Worm (Caenorhabditis elegans): ENCODE data around the gene lir-2.

lir-2 gene

ce11 chrII:7631171-7631570 is 35.9 kb upstream of the lir-2 start (continued):
- peak; percentile 15 for TF ChIP-seq nhr-77 (tag; optimal IDR thresholded peaks at IDR 0.05)
- no peak for TF ChIP-seq tbx-2 (tag; optimal IDR thresholded peaks at IDR 0.05)
- TF ChIP-seq ceh-16 (tag; optimal IDR thresholded peaks at IDR 0.05), result no peak
- no peak for TF ChIP-seq nfya-1 (tag; optimal IDR thresholded peaks at IDR 0.05; ENCODE audit: insufficient read depth)
- TF ChIP-seq daf-12 (tag; optimal IDR thresholded peaks at IDR 0.05), result no peak
- TF ChIP-seq R02D3.7 (tag; optimal IDR thresholded peaks at IDR 0.05), result peak; percentile 11
- no peak for TF ChIP-seq nhr-11 (tag; optimal IDR thresholded peaks at IDR 0.05)
- no peak for TF ChIP-seq fkh-10 (GFP tag; optimal IDR thresholded peaks at IDR 0.05)

- TF ChIP-seq nfya-1 (tag; optimal IDR thresholded peaks at IDR 0.05; ENCODE audit: insufficient read depth) (peak; percentile 8), ztf-4 (tag; optimal IDR thresholded peaks at IDR 0.05) (no peak), lin-15B (tag; optimal IDR thresholded peaks at IDR 0.05) (no peak), mml-1 (tag; optimal IDR thresholded peaks at IDR 0.05) (no peak), elt-1 (tag; optimal IDR thresholded peaks at IDR 0.05) (no peak), aly-2 (tag; optimal IDR thresholded peaks at IDR 0.05) (no peak), unc-62 (GFP tag; optimal IDR thresholded peaks at IDR 0.05) (no peak), fkh-10 (GFP tag; optimal IDR thresholded peaks at IDR 0.05) (peak; percentile 79), eor-1 (tag; optimal IDR thresholded peaks at IDR 0.05) (no peak), nhr-43 (tag; optimal IDR thresholded peaks at IDR 0.05; ENCODE audit: poor library complexity, severe bottlenecking) (peak; percentile 19)
Observed at ce11 chrII:7631677-7632210, 35.3 kb upstream of the lir-2 start.

ce11 chrII:7635296-7635695 is 31.8 kb upstream of the lir-2 start:
- no peak for TF ChIP-seq elt-2 (tag; optimal IDR thresholded peaks at IDR 0.05)
- peak; percentile 22 for TF ChIP-seq pha-4 (tag; optimal IDR thresholded peaks at IDR 0.05)

ce11 chrII:7636941-7637340 is 30.1 kb upstream of the lir-2 start:
- TF ChIP-seq nfya-1 (tag; optimal IDR thresholded peaks at IDR 0.05; ENCODE audit: insufficient read depth) (peak; percentile 6), zag-1 (tag; optimal IDR thresholded peaks at IDR 0.05) (no peak)

- TF ChIP-seq elt-2 (tag; optimal IDR thresholded peaks at IDR 0.05), result peak; percentile 75
- no peak for TF ChIP-seq snpc-4 (tag; optimal IDR thresholded peaks at IDR 0.05)
- TF ChIP-seq pqm-1 (tag; optimal IDR thresholded peaks at IDR 0.05), result peak; percentile 3
Observed at ce11 chrII:7639036-7639435, 28.0 kb upstream of the lir-2 start.

ce11 chrII:7640161-7640841 is 26.8 kb upstream of the lir-2 start:
- peak; percentile 69 for TF ChIP-seq lin-39 (tag; optimal IDR thresholded peaks at IDR 0.05)
- peak; percentile 47 for TF ChIP-seq nfya-1 (tag; optimal IDR thresholded peaks at IDR 0.05; ENCODE audit: insufficient read depth)
- no peak for TF ChIP-seq nhr-28 (tag; optimal IDR thresholded peaks at IDR 0.05)
- peak; percentile 4 for TF ChIP-seq nhr-11 (tag; optimal IDR thresholded peaks at IDR 0.05)
- TF ChIP-seq egl-5 (tag; optimal IDR thresholded peaks at IDR 0.05), result peak; percentile 21

- no peak for TF ChIP-seq nhr-28 (tag; optimal IDR thresholded peaks at IDR 0.05)
- no peak for TF ChIP-seq ZK546.5 (tag; optimal IDR thresholded peaks at IDR 0.05)
- TF ChIP-seq egl-5 (tag; optimal IDR thresholded peaks at IDR 0.05), result peak; percentile 67
- no peak for TF ChIP-seq lsy-12 (tag; optimal IDR thresholded peaks at IDR 0.05)
- peak; percentile 73 for TF ChIP-seq fkh-10 (GFP tag; optimal IDR thresholded peaks at IDR 0.05)
- TF ChIP-seq tbx-2 (tag; optimal IDR thresholded peaks at IDR 0.05), result peak; percentile 9
- TF ChIP-seq elt-2 (tag; optimal IDR thresholded peaks at IDR 0.05), result no peak
- peak; percentile 62 for TF ChIP-seq mdl-1 (tag; optimal IDR thresholded peaks at IDR 0.05)
- TF ChIP-seq mml-1 (tag; optimal IDR thresholded peaks at IDR 0.05), result no peak
- no peak for TF ChIP-seq nhr-237 (tag; optimal IDR thresholded peaks at IDR 0.05)
- no peak for TF ChIP-seq pqm-1 (tag; optimal IDR thresholded peaks at IDR 0.05)
- TF ChIP-seq eor-1 (tag; optimal IDR thresholded peaks at IDR 0.05), result no peak
- TF ChIP-seq daf-12 (tag; optimal IDR thresholded peaks at IDR 0.05), result no peak
- TF ChIP-seq snpc-4 (tag; optimal IDR thresholded peaks at IDR 0.05), result peak; percentile 38
- no peak for TF ChIP-seq elt-1 (tag; optimal IDR thresholded peaks at IDR 0.05)
- TF ChIP-seq nhr-67 (tag; optimal IDR thresholded peaks at IDR 0.05), result no peak
- TF ChIP-seq elt-3 (tag; optimal IDR thresholded peaks at IDR 0.05), result no peak
- TF ChIP-seq unc-62 (GFP tag; optimal IDR thresholded peaks at IDR 0.05), result peak; percentile 84
- no peak for TF ChIP-seq ceh-82 (tag; optimal IDR thresholded peaks at IDR 0.05)
- TF ChIP-seq egl-27 (tag; optimal IDR thresholded peaks at IDR 0.05), result no peak
- TF ChIP-seq nfya-1 (tag; optimal IDR thresholded peaks at IDR 0.05; ENCODE audit: insufficient read depth), result peak; percentile 88
- TF ChIP-seq ama-1 (optimal IDR thresholded peaks at IDR 0.05), result no peak
- peak; percentile 60 for TF ChIP-seq nhr-11 (tag; optimal IDR thresholded peaks at IDR 0.05)
- TF ChIP-seq pha-4 (tag; optimal IDR thresholded peaks at IDR 0.05), result no peak
- no peak for TF ChIP-seq nhr-76 (tag; optimal IDR thresholded peaks at IDR 0.05)
- peak; percentile 11 for TF ChIP-seq ceh-28 (tag; optimal IDR thresholded peaks at IDR 0.05)
- no peak for TF ChIP-seq nhr-77 (tag; optimal IDR thresholded peaks at IDR 0.05)
- TF ChIP-seq fos-1 (tag; optimal IDR thresholded peaks at IDR 0.05), result no peak
Observed at ce11 chrII:7642016-7642653, 24.9 kb upstream of the lir-2 start.

Data from whole organism, L3 larva.